Fruit fly (Drosophila melanogaster) whole organism, pupa: Measurements from ENCODE around the gene CG31253.
"Not testable (repeated sequence)": the region's sequence is repeated elsewhere in the genome, so short reads cannot be mapped to it uniquely, and the experiment has no call there.

Experiments used
- CG10348 ChIP-seq: fragments of 200-800 bp; sonication (Bioruptor generic); IDR thresholded peaks from 2 replicates; pipeline ENCODE4 v1.3.6; 2022; ENCODE audit warnings: missing biosample characterization, missing genetic modification characterization
- CG12605 ChIP-seq: fragments of 200-800 bp; sonication (Bioruptor generic); IDR thresholded peaks from 2 replicates; pipeline ENCODE4 v1.3.6; 2022; ENCODE audit warnings: missing biosample characterization, missing genetic modification characterization
- CG13204 ChIP-seq: fragments of 200-800 bp; sonication (Bioruptor generic); optimal IDR thresholded peaks from 2 replicates; lab custom pipeline; 2018; ENCODE audit warnings: missing biosample characterization, mild to moderate bottlenecking, missing genetic modification characterization, moderate library complexity
- CG14655 ChIP-seq: fragments of 200-800 bp; sonication (Bioruptor generic); optimal IDR thresholded peaks from 3 replicates; lab custom pipeline; 2017; ENCODE audit warnings: mild to moderate bottlenecking, missing biosample characterization, missing genetic modification reagents, missing genetic modification characterization
- CG15710 ChIP-seq: fragments of 200-800 bp; sonication (Bioruptor generic); optimal IDR thresholded peaks from 2 replicates; lab custom pipeline; 2018; ENCODE audit warnings: missing biosample characterization, mild to moderate bottlenecking, missing genetic modification characterization, moderate library complexity
- CG17806 ChIP-seq: fragments of 200-800 bp; sonication (Bioruptor generic); optimal IDR thresholded peaks from 2 replicates; lab custom pipeline; 2018; ENCODE audit warnings: missing biosample characterization, mild to moderate bottlenecking, missing genetic modification characterization, moderate library complexity
- CG32121 ChIP-seq: fragments of 200-800 bp; sonication (Bioruptor generic); IDR thresholded peaks from 2 replicates; pipeline ENCODE4 v1.3.6; 2022; ENCODE audit warnings: missing biosample characterization, missing genetic modification characterization
- CG34367 ChIP-seq: fragments of 200-800 bp; sonication (Bioruptor generic); optimal IDR thresholded peaks from 2 replicates; lab custom pipeline; 2018; ENCODE audit warnings: missing biosample characterization, mild to moderate bottlenecking, missing genetic modification characterization
- CG4496 ChIP-seq: fragments of 200-800 bp; sonication (Bioruptor generic); IDR thresholded peaks from 3 replicates; pipeline ENCODE4 v1.3.6; 2022; ENCODE audit warnings: missing biosample characterization, missing genetic modification characterization
- CG8159 ChIP-seq: fragments of 200-800 bp; sonication (Bioruptor generic); optimal IDR thresholded peaks from 3 replicates; lab custom pipeline; 2018; ENCODE audit warnings: missing biosample characterization, mild to moderate bottlenecking, missing genetic modification characterization, moderate library complexity
- CG8301 ChIP-seq: fragments of 200-800 bp; sonication (Bioruptor generic); optimal IDR thresholded peaks from 2 replicates; lab custom pipeline; 2018; ENCODE audit warnings: missing biosample characterization, mild to moderate bottlenecking, missing genetic modification characterization
- CG9948 ChIP-seq: fragments of 200-800 bp; sonication (Bioruptor generic); optimal IDR thresholded peaks from 2 replicates; lab custom pipeline; 2018; ENCODE audit warnings: missing biosample characterization, mild to moderate bottlenecking, missing genetic modification characterization, moderate library complexity
- D1 ChIP-seq: fragments of 200-800 bp; sonication (Bioruptor generic); optimal IDR thresholded peaks from 2 replicates; lab custom pipeline; 2018; ENCODE audit warnings: missing biosample characterization, mild to moderate bottlenecking, missing genetic modification characterization, moderate library complexity
- EcR ChIP-seq: fragments of 200-800 bp; sonication (Bioruptor generic); optimal IDR thresholded peaks from 3 replicates; lab custom pipeline; 2019; ENCODE audit warnings: missing biosample characterization, missing genetic modification characterization, mild to moderate bottlenecking, moderate library complexity, missing genetic modification reagents
- Ets98B ChIP-seq: fragments of 200-800 bp; sonication (Bioruptor generic); IDR thresholded peaks from 2 replicates; pipeline ENCODE4 v1.3.6; 2022; ENCODE audit warnings: missing biosample characterization, missing genetic modification characterization
- Pif1A ChIP-seq: fragments of 200-800 bp; sonication (Bioruptor generic); optimal IDR thresholded peaks from 3 replicates; lab custom pipeline; 2016; ENCODE audit warnings: missing biosample characterization, missing genetic modification characterization
- Pif1B ChIP-seq: fragments of 200-800 bp; sonication (Bioruptor generic); optimal IDR thresholded peaks from 3 replicates; lab custom pipeline; 2016; ENCODE audit warnings: missing biosample characterization, missing genetic modification characterization
- fd96Ca ChIP-seq: fragments of 200-800 bp; sonication (Bioruptor generic); IDR thresholded peaks from 3 replicates; pipeline ENCODE4 v1.3.6; 2022; ENCODE audit warnings: missing biosample characterization, missing genetic modification characterization
- gl ChIP-seq: fragments of 200-800 bp; sonication (Bioruptor generic); optimal IDR thresholded peaks from 2 replicates; lab custom pipeline; 2018; ENCODE audit warnings: missing biosample characterization, mild to moderate bottlenecking, missing genetic modification characterization
- rn ChIP-seq: fragments of 200-800 bp; sonication (Bioruptor generic); IDR thresholded peaks from 2 replicates; pipeline ENCODE4 v1.3.6; 2022; ENCODE audit warnings: missing biosample characterization, missing genetic modification characterization

The CG31253 gene

DNA sequence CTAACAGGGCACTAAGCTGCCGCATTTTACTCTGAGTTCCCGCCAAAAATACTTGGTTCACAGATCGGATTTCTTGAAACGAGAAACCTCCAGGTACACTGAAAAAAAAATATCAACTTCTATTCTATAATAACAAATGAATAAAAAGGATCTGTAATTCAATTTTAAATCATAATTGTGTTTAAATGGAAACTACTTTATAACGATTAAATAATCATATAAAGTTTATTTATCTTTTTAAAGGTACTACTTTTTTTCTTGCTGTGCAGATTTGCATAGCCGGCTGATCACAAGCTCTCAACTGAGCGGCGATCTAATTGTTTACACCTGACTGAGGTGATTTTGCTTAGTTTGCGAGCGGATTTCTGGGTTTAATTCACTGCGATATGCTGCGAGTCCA is 27.0 kb upstream of the CG31253 start:
- TF ChIP-seq CG32121 (GFP tag; lab: Robert Waterston, UW) (peak; percentile 67; the same call in 1 of the 2 replicates), Pif1A (GFP tag; lab: Kevin White, UChicago) (no peak), CG17806 (no peak), CG13204 (GFP tag; lab: Kevin White, UChicago) (no peak), CG14655 (GFP tag; lab: Kevin White, UChicago) (peak; percentile 65), CG9948 (tag; lab: Kevin White, UChicago) (no peak), Pif1B (GFP tag; lab: Kevin White, UChicago) (no peak), rn (peak; percentile 46; the same call in 1 of the 2 replicates), Ets98B (GFP tag; lab: Robert Waterston, UW) (peak; percentile 43; the same call in 1 of the 2 replicates), CG4496 (peak; percentile 59; the same call in 2 of the 3 replicates), gl (tag; lab: Kevin White, UChicago) (no peak), CG12605 (GFP tag; lab: Robert Waterston, UW) (peak; percentile 66), CG8301 (tag; lab: Kevin White, UChicago) (peak; percentile 69), CG15710 (peak; percentile 47), CG8159 (tag; lab: Kevin White, UChicago) (peak; percentile 52), CG34367 (peak; percentile 20)

DNA sequence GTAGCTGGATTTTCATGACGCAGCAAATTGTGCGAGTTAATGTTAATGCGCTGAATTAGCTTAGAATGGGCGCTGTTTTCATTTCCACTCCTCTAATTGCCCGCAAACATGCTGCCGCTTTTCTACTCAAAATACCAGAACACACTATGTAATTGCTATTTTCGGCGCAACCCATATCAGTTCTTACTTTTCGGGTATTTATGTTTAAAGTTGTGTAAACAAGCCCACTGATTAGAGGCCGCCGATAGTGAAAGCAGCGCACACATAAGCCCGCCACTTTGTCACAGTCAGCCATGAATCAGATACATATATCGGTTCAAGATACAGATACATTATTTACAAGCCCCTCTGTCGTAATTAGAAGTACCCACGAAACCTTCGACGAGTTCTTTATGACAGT is 26.4 kb upstream of the CG31253 start:
- TF ChIP-seq CG17806: no peak
- TF ChIP-seq CG10348: no peak
- TF ChIP-seq D1 (tag; lab: Kevin White, UChicago): no peak
- no peak for TF ChIP-seq CG9948 (tag; lab: Kevin White, UChicago)
- TF ChIP-seq CG34367: no peak
- no peak for TF ChIP-seq CG13204 (GFP tag; lab: Kevin White, UChicago)
- no peak for TF ChIP-seq Ets98B (GFP tag; lab: Robert Waterston, UW)
- TF ChIP-seq CG8301 (tag; lab: Kevin White, UChicago): no peak
- no peak for TF ChIP-seq Pif1B (GFP tag; lab: Kevin White, UChicago)
- TF ChIP-seq CG12605 (GFP tag; lab: Robert Waterston, UW): no peak
- no peak for TF ChIP-seq gl (tag; lab: Kevin White, UChicago)
- TF ChIP-seq Pif1A (GFP tag; lab: Kevin White, UChicago): no peak
- TF ChIP-seq fd96Ca: no peak
- no peak for TF ChIP-seq CG4496
- TF ChIP-seq rn: no peak
- no peak for TF ChIP-seq CG15710
- no peak for TF ChIP-seq EcR (GFP tag; lab: Kevin White, UChicago)
- TF ChIP-seq CG32121 (GFP tag; lab: Robert Waterston, UW): no peak

DNA sequence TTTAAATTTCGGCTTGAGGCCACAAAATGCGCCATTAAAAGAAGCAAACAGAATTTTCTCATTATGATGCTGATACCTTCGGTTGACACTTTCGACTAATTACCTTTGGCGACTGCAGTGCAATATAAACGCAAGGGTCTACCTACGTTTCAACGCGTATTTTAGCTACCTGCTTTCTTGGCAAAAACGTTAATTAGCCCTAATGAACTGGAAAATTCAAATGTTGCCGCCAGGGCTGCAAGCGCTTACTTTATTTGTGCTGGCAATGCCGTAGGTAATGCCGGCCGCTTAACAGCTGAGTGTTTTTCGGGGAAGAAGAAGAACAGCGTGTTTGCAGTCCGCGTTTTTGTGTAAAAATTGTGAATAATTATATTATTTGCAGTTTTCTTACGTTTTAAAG is 2.7 kb upstream of the CG31253 start, which contains the start of the genes CG31131 and CG4849:
Gene CG31131 (minus strand): TSS at position 101 of the 400 bp plus-strand sequence.
Gene CG4849 (plus strand): TSS at position 297 of the 400 bp plus-strand sequence.
- TF ChIP-seq CG8159 (tag; lab: Kevin White, UChicago); CG15710; Pif1B (GFP tag; lab: Kevin White, UChicago): not testable (repeated sequence)

DNA sequence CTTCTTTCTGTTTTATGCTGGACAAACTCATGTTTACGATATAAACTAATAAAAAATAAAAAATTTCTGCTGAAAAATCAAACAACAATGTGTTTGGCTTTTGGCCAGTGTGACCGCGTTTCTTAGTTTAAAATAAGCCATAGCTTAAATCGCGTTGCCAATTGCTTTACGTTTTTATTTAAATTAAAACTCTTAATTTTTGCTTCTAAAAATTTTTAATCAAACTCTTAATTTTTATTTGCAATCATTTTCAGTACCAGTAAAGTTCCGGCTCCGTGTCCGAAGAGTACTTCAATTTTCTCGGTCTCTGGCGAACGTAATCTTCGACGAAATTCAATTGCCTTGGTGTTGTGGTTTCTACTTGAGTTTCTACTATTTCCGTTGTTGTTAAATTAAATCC is 1.2 kb downstream of the CG31253 start, which contains the start of the genes CG42487 and CG4884:
Gene CG42487 (minus strand): TSS at position 101 of the 400 bp plus-strand sequence.
Gene CG4884 (minus strand): TSS at position 101 of the 400 bp plus-strand sequence.
- TF ChIP-seq fd96Ca; CG12605 (GFP tag; lab: Robert Waterston, UW); CG32121 (GFP tag; lab: Robert Waterston, UW): not testable (repeated sequence)

DNA sequence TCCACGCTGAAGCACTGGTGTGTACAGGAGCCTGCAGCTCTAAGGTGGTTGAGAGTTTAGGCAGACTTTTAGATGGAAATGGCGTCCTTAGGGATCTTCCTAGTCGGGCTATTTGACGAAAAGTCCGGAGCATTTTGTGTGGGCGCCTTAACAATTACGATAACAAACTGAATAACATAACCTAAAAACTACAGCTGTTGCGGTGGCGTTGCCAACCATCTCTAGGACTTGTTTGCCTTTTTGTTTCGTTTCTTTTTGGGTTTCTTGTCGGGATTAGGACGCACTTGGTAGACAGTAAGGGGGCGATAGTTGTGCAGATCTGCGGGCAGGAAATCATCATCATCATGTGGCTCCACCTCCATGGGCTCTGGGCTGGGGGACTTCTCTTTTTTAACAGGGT is 2.4 kb downstream of the CG31253 start:
- TF ChIP-seq Pif1B (GFP tag; lab: Kevin White, UChicago) (no peak), rn (no peak), CG32121 (GFP tag; lab: Robert Waterston, UW) (no peak), CG34367 (no peak), CG4496 (no peak), CG10348 (no peak), CG14655 (GFP tag; lab: Kevin White, UChicago) (no peak), EcR (GFP tag; lab: Kevin White, UChicago) (no peak)

DNA sequence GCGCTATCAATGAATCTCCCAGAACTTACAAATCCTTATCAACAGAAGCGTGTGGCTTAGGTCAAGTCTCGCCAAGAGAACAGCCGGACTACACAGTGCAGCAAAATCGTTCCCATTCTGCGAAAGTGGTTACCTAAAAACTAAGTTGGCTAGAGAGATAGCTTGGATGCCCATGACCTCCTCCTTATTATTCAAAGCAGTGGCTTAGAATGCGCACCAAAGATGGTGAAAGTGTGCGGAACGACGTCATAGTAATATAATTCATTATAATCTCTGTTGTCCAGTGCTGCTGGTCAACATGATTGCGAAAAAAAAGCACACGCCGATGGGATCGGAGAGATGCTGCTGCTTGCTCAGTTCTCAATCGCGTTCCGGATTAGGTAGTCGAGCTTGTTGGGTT is 5.8 kb downstream of the CG31253 start, which contains the start of gene Nep7:
Gene Nep7 (plus strand): TSS at position 385 of the 400 bp plus-strand sequence.
- TF ChIP-seq CG32121 (GFP tag; lab: Robert Waterston, UW) (peak; percentile 63; the same call in 1 of the 2 replicates), Pif1A (GFP tag; lab: Kevin White, UChicago) (no peak), CG12605 (GFP tag; lab: Robert Waterston, UW) (peak; percentile 48; the same call in 1 of the 2 replicates), CG14655 (GFP tag; lab: Kevin White, UChicago) (no peak), Ets98B (GFP tag; lab: Robert Waterston, UW) (peak; percentile 50; the same call in 1 of the 2 replicates), CG4496 (peak; percentile 56; the same call in 2 of the 3 replicates), fd96Ca (peak; percentile 78)

DNA sequence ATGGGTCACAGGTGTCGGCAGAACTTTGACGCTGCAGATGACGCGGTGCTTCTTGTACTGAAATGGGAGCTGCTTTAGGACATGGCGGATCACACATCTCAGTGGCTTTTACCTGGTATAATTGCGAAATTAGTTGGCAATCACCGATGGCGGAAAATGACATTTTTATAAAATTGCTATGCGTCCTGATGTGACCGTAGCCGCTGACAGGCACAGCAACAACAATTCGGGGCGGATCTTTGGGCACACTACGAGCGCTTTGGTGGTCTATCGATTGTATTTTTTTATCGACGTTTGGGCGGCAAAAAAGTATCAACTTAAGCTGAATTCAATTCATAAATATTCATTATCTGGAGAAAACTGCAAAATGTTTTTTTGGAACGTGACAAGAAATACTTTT is 6.5 kb downstream of the CG31253 start, which contains the start of gene CG4951:
Gene CG4951 (minus strand): TSS at position 223 of the 400 bp plus-strand sequence.
- TF ChIP-seq CG10348 (no peak), Ets98B (GFP tag; lab: Robert Waterston, UW) (no peak), CG9948 (tag; lab: Kevin White, UChicago) (no peak), Pif1B (GFP tag; lab: Kevin White, UChicago) (no peak)
